Fruit fly (Drosophila melanogaster) whole organism, prepupa: ENCODE data around the gene CG9922.
A peak's percentile ranks its signal among the peaks of the same experiment; 100 is the strongest.

Source experiments
- CG10669 ChIP-seq: fragments of 200-800 bp; sonication (Bioruptor generic); optimal IDR thresholded peaks from 3 replicates; lab custom pipeline; 2018; ENCODE audit warnings: missing biosample characterization, mild to moderate bottlenecking, missing genetic modification characterization, moderate library complexity
- CG11294 ChIP-seq: fragments of 200-800 bp; sonication (Bioruptor generic); IDR thresholded peaks from 2 replicates; pipeline ENCODE4 v1.3.6; 2022; ENCODE audit warnings: missing biosample characterization, missing genetic modification characterization
- CG11762 ChIP-seq: fragments of 200-800 bp; sonication (Bioruptor generic); optimal IDR thresholded peaks from 3 replicates; lab custom pipeline; 2016; ENCODE audit warnings: missing biosample characterization, missing genetic modification characterization; ENCODE audit not compliant: insufficient read depth
- CG15336 ChIP-seq: fragments of 200-800 bp; sonication (Bioruptor generic); IDR thresholded peaks from 2 replicates; pipeline ENCODE4 v1.3.6; 2022; ENCODE audit warnings: missing biosample characterization, missing genetic modification characterization
- CG1621 ChIP-seq: fragments of 200-800 bp; sonication (Bioruptor generic); optimal IDR thresholded peaks from 3 replicates; lab custom pipeline; 2018; ENCODE audit warnings: missing biosample characterization, mild to moderate bottlenecking, missing genetic modification characterization
- CG16779 ChIP-seq: fragments of 200-800 bp; sonication (Bioruptor generic); optimal IDR thresholded peaks from 3 replicates; lab custom pipeline; 2017; ENCODE audit warnings: missing biosample characterization, mild to moderate bottlenecking, missing genetic modification characterization
- CG3032 ChIP-seq: fragments of 200-800 bp; optimal IDR thresholded peaks from 2 replicates; lab custom pipeline; 2019; ENCODE audit warnings: missing biosample characterization, mild to moderate bottlenecking, missing genetic modification characterization, moderate library complexity
- CG34406 ChIP-seq: fragments of 200-800 bp; sonication (Bioruptor generic); optimal IDR thresholded peaks from 3 replicates; lab custom pipeline; 2016; ENCODE audit warnings: missing biosample characterization, missing genetic modification characterization
- CG3919 ChIP-seq: fragments of 200-800 bp; sonication (Bioruptor generic); optimal IDR thresholded peaks from 3 replicates; lab custom pipeline; 2016; ENCODE audit warnings: missing biosample characterization, missing genetic modification characterization
- CG4318 ChIP-seq: fragments of 200-800 bp; sonication (Bioruptor generic); optimal IDR thresholded peaks from 3 replicates; lab custom pipeline; 2017; ENCODE audit warnings: missing biosample characterization, mild to moderate bottlenecking, missing genetic modification characterization
- CG6854 ChIP-seq: fragments of 200-800 bp; sonication (Bioruptor generic); optimal IDR thresholded peaks from 2 replicates; lab custom pipeline; 2017; ENCODE audit warnings: missing biosample characterization, mild to moderate bottlenecking, missing genetic modification characterization
- CG8119 ChIP-seq: fragments of 200-800 bp; sonication (Bioruptor generic); IDR thresholded peaks from 3 replicates; pipeline ENCODE4 v1.3.6; 2022; ENCODE audit warnings: missing biosample characterization, missing genetic modification characterization
- CG8319 ChIP-seq: fragments of 200-800 bp; sonication (Bioruptor generic); optimal IDR thresholded peaks from 3 replicates; lab custom pipeline; 2016; ENCODE audit warnings: missing biosample characterization, missing genetic modification characterization
- CG8632 ChIP-seq: fragments of 200-800 bp; sonication (Bioruptor generic); optimal IDR thresholded peaks from 3 replicates; lab custom pipeline; 2016; ENCODE audit warnings: missing biosample characterization, missing genetic modification characterization
- Eip75B ChIP-seq: fragments of 200-800 bp; sonication (Bioruptor generic); optimal IDR thresholded peaks from 3 replicates; lab custom pipeline; 2016; ENCODE audit warnings: missing biosample characterization, missing genetic modification characterization
- Eip78C ChIP-seq: fragments of 200-800 bp; sonication (Bioruptor generic); peaks from one replicate; lab custom pipeline; 2016; ENCODE audit warnings: missing biosample characterization, missing genetic modification characterization
- Eip93F ChIP-seq: fragments of 200-800 bp; sonication (Bioruptor generic); optimal IDR thresholded peaks from 2 replicates; lab custom pipeline; 2016; ENCODE audit warnings: missing biosample characterization, mild to moderate bottlenecking, missing genetic modification characterization
- Ets96B ChIP-seq: fragments of 200-800 bp; optimal IDR thresholded peaks from 2 replicates; lab custom pipeline; 2019; ENCODE audit warnings: missing biosample characterization, mild to moderate bottlenecking, missing genetic modification characterization, moderate library complexity
- Hr38 ChIP-seq: sonication (Bioruptor generic); optimal IDR thresholded peaks from 2 replicates; lab custom pipeline; 2016; ENCODE audit warnings: missing biosample characterization, missing genetic modification characterization
- Hr4 ChIP-seq: fragments of 200-800 bp; sonication (Bioruptor generic); optimal IDR thresholded peaks from 3 replicates; lab custom pipeline; 2016; ENCODE audit warnings: missing biosample characterization, missing genetic modification characterization
- Lpt ChIP-seq: fragments of 200-800 bp; sonication (Bioruptor generic); optimal IDR thresholded peaks from 3 replicates; lab custom pipeline; 2016; ENCODE audit warnings: missing biosample characterization, missing genetic modification characterization
- Met ChIP-seq: fragments of 200-800 bp; sonication (Bioruptor generic); optimal IDR thresholded peaks from 3 replicates; lab custom pipeline; 2016; ENCODE audit warnings: missing biosample characterization, missing genetic modification characterization
- OdsH ChIP-seq: fragments of 200-800 bp; sonication (Bioruptor generic); optimal IDR thresholded peaks from 3 replicates; lab custom pipeline; 2016; ENCODE audit warnings: missing biosample characterization, missing genetic modification characterization
- Smox ChIP-seq: fragments of 200-800 bp; sonication (Bioruptor generic); optimal IDR thresholded peaks from 3 replicates; lab custom pipeline; 2016; ENCODE audit warnings: missing biosample characterization, missing genetic modification characterization
- Sox102F ChIP-seq: fragments of 200-800 bp; sonication (Bioruptor generic); optimal IDR thresholded peaks from 2 replicates; lab custom pipeline; 2016; ENCODE audit warnings: missing biosample characterization, mild to moderate bottlenecking, missing genetic modification characterization
- Sox15 ChIP-seq: fragments of 200-800 bp; sonication (Bioruptor generic); optimal IDR thresholded peaks from 3 replicates; lab custom pipeline; 2016; ENCODE audit warnings: missing biosample characterization, missing genetic modification characterization
- achi ChIP-seq: fragments of 200-800 bp; sonication (Bioruptor generic); optimal IDR thresholded peaks from 3 replicates; lab custom pipeline; 2016; ENCODE audit warnings: missing biosample characterization, missing genetic modification characterization
- acj6 ChIP-seq: fragments of 200-800 bp; sonication (Bioruptor generic); optimal IDR thresholded peaks from 3 replicates; lab custom pipeline; 2016; ENCODE audit warnings: missing biosample characterization, missing genetic modification characterization
- cyc ChIP-seq: fragments of 200-800 bp; sonication (Bioruptor generic); optimal IDR thresholded peaks from 3 replicates; lab custom pipeline; 2016; ENCODE audit warnings: missing biosample characterization, missing genetic modification characterization
- dac ChIP-seq: fragments of 200-800 bp; sonication (Bioruptor generic); optimal IDR thresholded peaks from 2 replicates; lab custom pipeline; 2017; ENCODE audit warnings: missing biosample characterization, mild to moderate bottlenecking, missing genetic modification characterization
- dsx ChIP-seq: fragments of 200-800 bp; optimal IDR thresholded peaks from 3 replicates; lab custom pipeline; 2019; ENCODE audit warnings: missing biosample characterization, mild to moderate bottlenecking, missing genetic modification characterization, moderate library complexity; ENCODE audit not compliant: poor library complexity, severe bottlenecking
- fd59A ChIP-seq: fragments of 200-800 bp; sonication (Bioruptor generic); optimal IDR thresholded peaks from 2 replicates; lab custom pipeline; 2017; ENCODE audit warnings: missing biosample characterization, mild to moderate bottlenecking, missing genetic modification characterization, missing genetic modification reagents
- fd85E ChIP-seq: fragments of 200-800 bp; sonication (Bioruptor generic); optimal IDR thresholded peaks from 3 replicates; lab custom pipeline; 2016; ENCODE audit warnings: missing biosample characterization, missing genetic modification characterization
- fkh ChIP-seq: fragments of 200-800 bp; sonication (Bioruptor generic); optimal IDR thresholded peaks from 3 replicates; lab custom pipeline; 2017; ENCODE audit warnings: missing biosample characterization, mild to moderate bottlenecking, missing genetic modification characterization, moderate library complexity
- lz ChIP-seq: fragments of 200-800 bp; sonication (Bioruptor generic); optimal IDR thresholded peaks from 3 replicates; lab custom pipeline; 2016; ENCODE audit warnings: missing biosample characterization, missing genetic modification characterization
- pdm3 ChIP-seq: fragments of 200-800 bp; sonication (Bioruptor generic); optimal IDR thresholded peaks from 3 replicates; lab custom pipeline; 2016; ENCODE audit warnings: missing biosample characterization, missing genetic modification characterization
- salr ChIP-seq, 2 experiments: fragments of 200-800 bp; sonication (Bioruptor generic); optimal IDR thresholded peaks; 3 replicates each; lab custom pipeline; 2016 to 2018; ENCODE audit warnings: missing biosample characterization in 2 of 2, missing genetic modification characterization in 2 of 2, mild to moderate bottlenecking in 1 of 2
- spab ChIP-seq: fragments of 200-800 bp; sonication (Bioruptor generic); optimal IDR thresholded peaks from 2 replicates; lab custom pipeline; 2017; ENCODE audit warnings: missing biosample characterization, mild to moderate bottlenecking, missing genetic modification characterization, missing genetic modification reagents
- ss ChIP-seq, 2 experiments: fragments of 200-800 bp; sonication (Bioruptor generic); optimal IDR thresholded peaks; 2 replicates in 1 of 2; 3 replicates in 1 of 2; lab custom pipeline; 2017 to 2018; ENCODE audit warnings: mild to moderate bottlenecking in 2 of 2, missing biosample characterization in 2 of 2, missing genetic modification characterization in 2 of 2, moderate library complexity in 1 of 2
- svp ChIP-seq: fragments of 200-800 bp; sonication (Bioruptor generic); peaks from one replicate; lab custom pipeline; 2016; ENCODE audit warnings: missing biosample characterization, missing genetic modification characterization
- topi ChIP-seq: fragments of 200-800 bp; sonication (Bioruptor generic); optimal IDR thresholded peaks from 3 replicates; lab custom pipeline; 2016; ENCODE audit warnings: missing biosample characterization, missing genetic modification characterization
- vri ChIP-seq: fragments of 200-800 bp; sonication (Bioruptor generic); optimal IDR thresholded peaks from 3 replicates; lab custom pipeline; 2016; ENCODE audit warnings: missing biosample characterization, mild to moderate bottlenecking, missing genetic modification characterization

The CG9922 gene

DNA sequence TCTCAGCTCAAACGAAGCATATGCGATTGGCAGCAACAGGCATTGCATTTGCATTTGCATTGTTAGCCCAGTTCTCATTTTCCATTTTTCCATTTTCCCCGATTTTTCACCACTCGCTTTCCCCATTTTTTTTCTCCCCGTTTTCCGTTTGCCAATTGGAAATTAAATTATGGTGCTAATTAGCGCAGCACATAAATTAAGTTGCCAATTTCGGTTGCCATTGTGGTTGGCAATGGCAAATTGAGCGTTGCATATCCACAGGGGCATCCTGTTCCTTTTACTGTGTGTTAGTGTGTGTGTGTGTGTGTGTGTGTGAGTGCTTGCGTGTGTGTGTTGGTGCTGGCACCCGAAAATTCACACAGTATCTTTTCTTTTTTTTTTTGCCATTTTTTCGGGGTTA is 1.1 kb upstream of the CG9922 start:
- TF ChIP-seq Sox102F (GFP tag; lab: Kevin White, UChicago) (no peak), spab (no peak), lz (GFP tag; lab: Kevin White, UChicago) (no peak), CG8319 (GFP tag; lab: Kevin White, UChicago) (no peak), CG6854 (GFP tag; lab: Kevin White, UChicago) (no peak), salr (GFP tag; optimal IDR thresholded peaks at IDR 0.05; lab: Kevin White, UChicago) (no peak), CG15336 (GFP tag; lab: Robert Waterston, UW) (no peak), CG1621 (no peak), Sox15 (GFP tag; lab: Kevin White, UChicago) (no peak), Eip78C (no peak)

DNA sequence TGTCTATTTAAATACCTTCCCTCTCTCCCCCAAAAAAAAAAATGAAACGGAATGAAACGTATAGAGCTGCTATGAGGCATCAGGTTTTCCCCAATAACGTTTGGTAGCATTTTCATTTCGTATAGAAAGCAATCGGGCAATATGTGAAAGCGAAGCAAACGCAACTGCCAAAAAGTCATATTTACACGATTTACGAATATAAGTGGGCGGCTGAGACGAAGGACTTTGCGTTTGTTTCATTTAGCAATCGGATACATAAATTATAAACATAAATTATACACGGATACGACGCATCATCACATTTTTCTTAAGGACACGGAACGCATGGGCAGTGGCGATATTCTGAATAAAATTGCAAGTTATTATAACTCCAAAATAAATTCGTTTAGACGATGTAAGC is 1.6 kb downstream of the CG9922 start:
- no peak for TF ChIP-seq Met
- no peak for TF ChIP-seq achi (GFP tag; lab: Kevin White, UChicago)
- TF ChIP-seq CG3919 (GFP tag; lab: Kevin White, UChicago): no peak
- no peak for TF ChIP-seq CG11294 (GFP tag; lab: Robert Waterston, UW)
- TF ChIP-seq CG8119 (GFP tag; lab: Robert Waterston, UW): no peak
- TF ChIP-seq acj6: no peak

DNA sequence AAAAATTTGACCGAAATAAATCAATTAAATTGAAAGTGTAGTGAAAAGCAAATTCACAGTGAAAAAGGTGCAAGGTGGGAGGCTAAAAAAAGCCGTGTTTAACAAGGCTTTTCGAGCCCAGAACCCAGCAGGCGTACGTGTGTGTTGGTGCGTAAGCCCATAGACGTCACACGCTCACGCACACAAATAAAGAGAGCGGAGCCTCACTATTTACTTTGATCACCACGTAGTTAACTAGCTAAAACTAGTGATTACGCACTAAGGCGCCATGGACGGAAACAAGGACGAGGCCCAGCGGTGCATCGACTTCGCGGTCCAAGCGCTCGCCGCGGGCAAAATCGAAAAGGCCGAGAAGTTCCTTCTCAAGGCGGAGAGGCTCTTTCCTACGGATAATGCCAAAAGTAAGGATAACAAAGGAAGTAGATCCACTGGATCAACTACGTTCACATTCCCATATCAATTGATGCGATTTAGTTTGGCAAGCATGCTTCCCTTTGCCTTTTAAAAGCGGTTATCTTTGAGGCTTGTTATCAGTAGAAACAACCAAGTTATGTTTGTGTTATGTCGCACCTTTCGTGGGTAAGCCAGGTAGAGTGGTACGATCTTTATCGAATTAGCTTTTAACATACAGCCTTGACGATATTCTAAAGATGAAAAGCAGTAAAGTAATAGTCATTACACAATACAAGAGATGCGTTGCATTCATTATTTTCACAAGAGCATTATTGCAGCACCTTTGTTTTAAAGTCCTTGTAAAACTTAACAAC is 3.6 kb downstream of the CG9922 start:
- TF ChIP-seq CG3032 (tag; lab: Kevin White, UChicago) (no peak), CG11762 (GFP tag; lab: Kevin White, UChicago) (no peak), CG4318 (GFP tag; lab: Kevin White, UChicago) (no peak), fkh (GFP tag; lab: Kevin White, UChicago) (peak; percentile 71), Eip78C (no peak)

DNA sequence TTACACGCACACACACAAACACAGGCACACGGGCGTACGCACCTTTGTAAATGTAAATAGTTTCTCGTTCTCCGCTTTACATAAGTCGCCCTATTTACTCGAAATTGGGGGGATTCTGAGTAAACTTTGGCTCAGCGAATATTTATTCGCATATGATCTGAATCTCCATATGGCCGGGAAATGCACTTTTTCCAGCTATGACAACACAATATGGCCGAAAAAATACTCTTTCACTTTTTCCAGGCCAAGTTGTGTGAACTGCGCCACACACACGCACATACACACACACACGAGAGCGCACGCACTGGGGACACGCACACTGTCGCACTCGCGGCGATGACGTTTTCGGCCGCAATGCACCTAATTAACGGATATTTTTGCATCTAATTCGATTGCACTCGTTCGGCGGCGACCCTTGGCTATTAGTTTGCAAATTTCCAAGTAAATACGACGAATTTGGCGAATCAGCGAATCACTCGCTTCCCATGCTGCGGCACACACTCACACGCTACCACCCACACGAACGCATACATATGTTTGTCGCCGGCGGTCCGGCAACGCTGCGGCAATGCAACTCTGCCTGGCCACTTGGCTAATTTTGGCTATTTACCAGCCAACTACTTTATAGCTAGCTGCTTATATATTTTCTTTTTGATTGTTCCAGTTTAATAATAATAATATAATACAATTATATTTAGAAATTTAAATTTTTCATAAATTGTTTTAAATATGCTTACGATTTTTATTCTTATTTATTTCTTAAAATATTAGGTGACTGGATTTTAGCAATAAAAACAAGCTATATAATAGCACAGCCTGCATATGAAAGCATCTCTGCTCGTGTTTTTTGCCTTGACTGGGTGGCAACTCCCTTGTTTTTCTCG is 4.4 kb downstream of the CG9922 start, which contains the start of the genes rdx and CG3061:
rdx (minus strand) TSS at position 527 of the 884 bp plus-strand sequence.
CG3061 (plus strand) TSS at position 841 of the 884 bp plus-strand sequence.
- TF ChIP-seq Hr4 (GFP tag; lab: Kevin White, UChicago) (peak; percentile 24), fd59A (GFP tag; lab: Kevin White, UChicago) (no peak), CG10669 (GFP tag; lab: Kevin White, UChicago) (no peak), CG8119 (GFP tag; lab: Robert Waterston, UW) (0 out of 3 replicates have a peak, but pooled peaks have one; percentile 12), Ets96B (peak; percentile 57), OdsH (GFP tag; lab: Kevin White, UChicago) (peak; percentile 49), pdm3 (GFP tag; lab: Kevin White, UChicago) (no peak), ss (GFP tag; optimal IDR thresholded peaks at IDR 0.05; lab: Kevin White, UChicago) (peak in 1 of 2 experiments; percentile 14), dac (no peak), CG11762 (GFP tag; lab: Kevin White, UChicago) (no peak), CG16779 (no peak), topi (GFP tag; lab: Kevin White, UChicago) (no peak), Sox102F (GFP tag; lab: Kevin White, UChicago) (no peak), salr (GFP tag; optimal IDR thresholded peaks at IDR 0.05; lab: Kevin White, UChicago) (peak in 1 of 2 experiments; percentile 46), CG34406 (peak; percentile 16), lz (GFP tag; lab: Kevin White, UChicago) (peak; percentile 16), Eip93F (no peak), Hr38 (GFP tag; lab: Kevin White, UChicago) (no peak), dsx (GFP tag; lab: Kevin White, UChicago) (peak; percentile 45), svp (peak; percentile 65), vri (GFP tag; lab: Kevin White, UChicago) (no peak), CG8319 (GFP tag; lab: Kevin White, UChicago) (no peak), fd85E (GFP tag; lab: Kevin White, UChicago) (no peak), Smox (GFP tag; lab: Kevin White, UChicago) (no peak), CG11294 (GFP tag; lab: Robert Waterston, UW) (no peak), achi (GFP tag; lab: Kevin White, UChicago) (peak; percentile 9), Eip75B (no peak), acj6 (peak; percentile 53), CG8632 (peak; percentile 33), cyc (peak; percentile 26), Lpt (GFP tag; lab: Kevin White, UChicago) (no peak)
